Worm (Caenorhabditis elegans): Measurements from ENCODE around the gene F56D2.5.
A peak's percentile ranks its signal among the peaks of the same experiment; 100 is the strongest.

F56D2.5 gene

DNA sequence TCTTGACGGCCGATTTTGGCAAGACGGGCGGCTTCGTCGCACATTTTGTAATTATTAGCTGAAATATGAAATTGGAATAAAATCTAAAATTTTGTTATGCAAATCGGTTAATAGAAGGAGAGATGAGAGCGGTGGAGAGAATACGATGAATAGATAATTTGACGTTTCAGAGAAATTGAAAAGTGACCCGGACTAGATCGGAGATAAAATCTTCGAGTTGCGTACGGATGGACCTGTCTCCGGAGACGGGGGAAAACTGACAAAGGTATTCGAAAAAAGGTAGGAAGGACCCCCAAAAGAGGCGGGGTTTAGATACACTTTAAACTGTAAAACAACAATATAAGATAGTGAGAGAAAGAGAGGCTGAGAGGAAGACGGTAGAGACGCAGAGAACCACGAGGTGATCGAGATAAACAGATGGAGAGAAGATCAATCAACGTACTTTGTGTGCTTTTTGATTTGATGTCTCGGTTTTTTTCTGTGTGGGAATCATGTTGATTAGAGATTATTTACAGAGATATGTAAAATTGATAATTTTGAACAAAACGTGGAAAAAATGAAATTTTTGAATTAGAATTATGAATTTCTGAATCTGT, 29.0 kb downstream of the F56D2.5 start, which contains the start of gene F09F7.6 (continued):
- TF ChIP-seq nhr-76 (tag; optimal IDR thresholded peaks at IDR 0.05) = no peak
- TF ChIP-seq elt-1 (tag; optimal IDR thresholded peaks at IDR 0.05) = peak; percentile 95
- TF ChIP-seq fkh-2 (tag; optimal IDR thresholded peaks at IDR 0.05) = no peak
- TF ChIP-seq unc-39 (tag; optimal IDR thresholded peaks at IDR 0.05) = no peak
- TF ChIP-seq nhr-11 (tag; optimal IDR thresholded peaks at IDR 0.05) = no peak
- no peak for TF ChIP-seq zag-1 (tag; optimal IDR thresholded peaks at IDR 0.05)

DNA sequence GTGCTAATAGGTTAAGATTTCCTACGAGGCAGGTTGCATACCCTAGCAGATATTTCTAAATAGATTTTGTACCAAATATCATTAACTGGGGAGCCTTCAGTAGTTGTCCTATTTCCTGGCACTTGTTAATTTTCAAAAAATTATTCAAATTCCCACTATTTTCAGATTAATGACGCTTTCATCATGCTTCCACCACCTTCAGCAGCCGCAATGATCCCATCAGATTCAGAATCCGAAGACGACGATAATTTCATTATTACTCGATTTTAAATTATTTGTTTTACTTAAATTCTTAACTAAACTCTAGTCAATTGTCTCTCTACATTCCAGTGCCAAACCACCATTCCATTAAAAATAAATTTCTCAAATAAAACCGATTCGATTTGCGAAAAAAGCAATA, 30.4 kb downstream of the F56D2.5 start:
- TF ChIP-seq daf-12 (tag; optimal IDR thresholded peaks at IDR 0.05) (no peak), snpc-4 (tag; optimal IDR thresholded peaks at IDR 0.05) (no peak), mdl-1 (tag; optimal IDR thresholded peaks at IDR 0.05) (no peak), elt-2 (tag; optimal IDR thresholded peaks at IDR 0.05) (peak; percentile 31), pha-4 (tag; optimal IDR thresholded peaks at IDR 0.05) (peak; percentile 25), nhr-43 (tag; optimal IDR thresholded peaks at IDR 0.05; ENCODE audit: poor library complexity, severe bottlenecking) (peak; percentile 34), ama-1 (optimal IDR thresholded peaks at IDR 0.05) (peak; percentile 96)

DNA sequence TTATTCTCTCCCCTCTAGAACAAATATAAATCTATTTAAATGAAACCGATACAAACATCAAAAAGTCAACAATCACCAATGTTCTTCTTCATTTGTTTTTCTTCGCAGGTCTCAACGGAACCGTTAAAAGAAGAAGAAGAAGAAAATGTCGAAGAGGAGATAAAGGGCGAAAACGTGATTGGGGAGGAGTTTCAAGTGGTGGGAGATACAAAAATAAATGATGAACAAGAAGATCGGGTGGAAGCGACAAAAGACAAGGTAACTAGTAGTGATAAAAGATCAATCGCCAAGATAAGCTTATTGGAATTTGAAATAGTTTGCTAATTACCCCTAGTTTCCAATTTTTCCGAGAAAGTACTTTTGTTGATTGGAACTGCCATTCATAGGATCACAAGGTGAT, 31.0 kb downstream of the F56D2.5 start:
- no peak for TF ChIP-seq fkh-10 (GFP tag; optimal IDR thresholded peaks at IDR 0.05)
- TF ChIP-seq nfya-1 (tag; optimal IDR thresholded peaks at IDR 0.05; ENCODE audit: insufficient read depth) = peak; percentile 28

DNA sequence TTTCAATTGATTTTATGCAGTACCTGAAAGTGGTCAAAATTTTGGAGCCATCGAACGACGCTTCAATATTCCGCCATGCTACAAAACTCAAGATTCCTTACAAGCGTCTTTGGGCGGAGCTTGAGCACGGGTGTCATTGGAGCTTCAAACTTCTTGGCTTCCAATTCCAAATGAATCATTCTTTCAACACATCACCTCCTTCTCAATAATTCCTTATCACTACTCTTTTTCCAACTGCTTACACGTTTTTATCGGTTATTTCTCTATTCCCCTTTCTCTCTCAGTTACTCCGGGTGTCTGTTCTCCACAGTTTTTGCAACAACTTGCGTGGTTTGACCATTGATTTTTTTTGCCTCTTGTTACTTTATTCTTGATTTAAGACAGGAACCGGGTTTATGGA, 34.5 kb downstream of the F56D2.5 start, which contains the start of gene F09F7.5:
F09F7.5 (plus strand) TSS at position 258 of the 400 bp plus-strand sequence.
- TF ChIP-seq fkh-2 (tag; optimal IDR thresholded peaks at IDR 0.05) = no peak
- peak; percentile 70 for TF ChIP-seq elt-2 (tag; optimal IDR thresholded peaks at IDR 0.05)
- TF ChIP-seq pqm-1 (tag; optimal IDR thresholded peaks at IDR 0.05) = peak; percentile 64

DNA sequence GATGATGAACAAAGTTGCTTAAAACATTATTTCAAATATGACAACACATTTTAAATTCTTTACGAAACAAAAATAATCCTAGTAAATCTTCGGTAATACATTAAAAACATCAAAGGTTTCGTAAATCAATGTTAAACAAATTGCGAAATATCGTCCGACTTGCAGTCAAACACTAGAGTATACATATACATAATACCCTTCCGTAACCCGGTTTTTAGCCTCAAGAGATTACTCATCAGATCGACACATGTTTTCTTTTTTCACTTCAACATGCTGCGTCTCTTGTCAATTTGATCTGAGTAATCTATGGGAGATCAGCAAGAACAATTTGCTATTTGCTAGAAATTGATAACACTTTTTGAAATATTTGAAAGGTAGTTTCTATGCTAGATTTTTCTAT, 34.9 kb downstream of the F56D2.5 start:
- peak; percentile 74 for TF ChIP-seq nhr-23 (tag; optimal IDR thresholded peaks at IDR 0.05)
- TF ChIP-seq nfya-1 (tag; optimal IDR thresholded peaks at IDR 0.05; ENCODE audit: insufficient read depth) = peak; percentile 10
- TF ChIP-seq unc-62 (GFP tag; optimal IDR thresholded peaks at IDR 0.05) = no peak
- peak; percentile 28 for TF ChIP-seq elt-1 (tag; optimal IDR thresholded peaks at IDR 0.05)
- TF ChIP-seq hmg-11 (tag; optimal IDR thresholded peaks at IDR 0.05) = no peak
- no peak for TF ChIP-seq zag-1 (tag; optimal IDR thresholded peaks at IDR 0.05)
- TF ChIP-seq fkh-2 (tag; optimal IDR thresholded peaks at IDR 0.05) = no peak
- TF ChIP-seq daf-12 (tag; optimal IDR thresholded peaks at IDR 0.05) = no peak
- TF ChIP-seq ceh-16 (tag; optimal IDR thresholded peaks at IDR 0.05) = no peak
- no peak for TF ChIP-seq skn-1 (tag; optimal IDR thresholded peaks at IDR 0.05)
- TF ChIP-seq mdl-1 (tag; optimal IDR thresholded peaks at IDR 0.05) = no peak
- TF ChIP-seq nhr-237 (tag; optimal IDR thresholded peaks at IDR 0.05) = no peak
- no peak for TF ChIP-seq nhr-28 (tag; optimal IDR thresholded peaks at IDR 0.05)
- TF ChIP-seq sea-2 (GFP tag; optimal IDR thresholded peaks at IDR 0.05) = no peak
- TF ChIP-seq fkh-10 (GFP tag; optimal IDR thresholded peaks at IDR 0.05) = no peak
- no peak for TF ChIP-seq lin-15B (tag; optimal IDR thresholded peaks at IDR 0.05)
- no peak for TF ChIP-seq elt-3 (tag; optimal IDR thresholded peaks at IDR 0.05)
- TF ChIP-seq R02D3.7 (tag; optimal IDR thresholded peaks at IDR 0.05) = no peak
- TF ChIP-seq jun-1 (tag; optimal IDR thresholded peaks at IDR 0.05) = no peak
- TF ChIP-seq eor-1 (tag; optimal IDR thresholded peaks at IDR 0.05) = no peak
- TF ChIP-seq nhr-12 (tag; optimal IDR thresholded peaks at IDR 0.05) = no peak
- peak; percentile 22 for TF ChIP-seq nhr-25 (tag; optimal IDR thresholded peaks at IDR 0.05)
- no peak for TF ChIP-seq nhr-67 (tag; optimal IDR thresholded peaks at IDR 0.05)
- no peak for TF ChIP-seq egl-5 (tag; optimal IDR thresholded peaks at IDR 0.05)
- TF ChIP-seq ceh-82 (tag; optimal IDR thresholded peaks at IDR 0.05) = no peak
